Worm (Caenorhabditis elegans) whole organism, late embryonic: ENCODE results near the gene irld-33.
"Not testable (repeated sequence)": the region's sequence is repeated elsewhere in the genome, so short reads cannot be mapped to it uniquely, and the experiment has no call there.

Experiments
- C08G9.2 ChIP-seq: sonication (generic microtip); optimal IDR thresholded peaks from 2 replicates; lab custom pipeline; 2016; ENCODE audit warnings: mild to moderate bottlenecking, missing genetic modification characterization, moderate library complexity, missing compliant biosample characterization
- C38D4.7 ChIP-seq: fragments of 200-800 bp; sonication (Bioruptor generic); optimal IDR thresholded peaks from 2 replicates; lab custom pipeline; 2018; ENCODE audit warnings: mild to moderate bottlenecking, missing genetic modification characterization, moderate library complexity, missing compliant biosample characterization
- F13H6.1 ChIP-seq: sonication (generic microtip); optimal IDR thresholded peaks from 2 replicates; lab custom pipeline; 2016; ENCODE audit warnings: missing genetic modification characterization, missing compliant biosample characterization
- K09A11.1 ChIP-seq: sonication (generic microtip); optimal IDR thresholded peaks from 2 replicates; lab custom pipeline; 2017; ENCODE audit warnings: antibody characterized with exemption, mild to moderate bottlenecking, missing genetic modification characterization, missing compliant biosample characterization; ENCODE audit not compliant: insufficient read depth
- ceh-19 ChIP-seq: fragments of 200-800 bp; sonication (Bioruptor generic); optimal IDR thresholded peaks from 2 replicates; lab custom pipeline; 2018; ENCODE audit warnings: mild to moderate bottlenecking, missing genetic modification characterization, missing compliant biosample characterization
- ceh-2 ChIP-seq: sonication (generic microtip); optimal IDR thresholded peaks from 2 replicates; lab custom pipeline; 2016; ENCODE audit warnings: missing genotype, missing genetic modification characterization, missing compliant biosample characterization
- ceh-22 ChIP-seq: sonication (generic microtip); optimal IDR thresholded peaks from 2 replicates; lab custom pipeline; 2017; ENCODE audit warnings: missing biosample characterization, missing genetic modification characterization
- ceh-24 ChIP-seq: sonication (generic microtip); optimal IDR thresholded peaks from 2 replicates; lab custom pipeline; 2016; ENCODE audit warnings: mild to moderate bottlenecking, missing genetic modification characterization, missing compliant biosample characterization
- ceh-30 ChIP-seq: fragments of 150-350 bp; optimal IDR thresholded peaks from 2 replicates; lab custom pipeline; 2014; ENCODE audit warnings: missing biosample characterization, missing genetic modification characterization
- ceh-31 ChIP-seq: sonication (generic microtip); optimal IDR thresholded peaks from 2 replicates; lab custom pipeline; 2016; ENCODE audit warnings: missing genetic modification characterization, missing compliant biosample characterization
- ceh-34 ChIP-seq: sonication (generic microtip); optimal IDR thresholded peaks from 2 replicates; lab custom pipeline; 2016; ENCODE audit warnings: mild to moderate bottlenecking, missing genetic modification characterization, missing compliant biosample characterization
- ceh-45 ChIP-seq: fragments of 200-800 bp; sonication (Bioruptor generic); IDR thresholded peaks from 2 replicates; pipeline ENCODE4 v1.3.6; 2022; ENCODE audit warnings: missing genetic modification reagents, missing genetic modification characterization, missing compliant biosample characterization
- ceh-6 ChIP-seq: fragments of 200-800 bp; sonication (Bioruptor generic); optimal IDR thresholded peaks from 2 replicates; lab custom pipeline; 2018; ENCODE audit warnings: mild to moderate bottlenecking, missing genetic modification characterization, missing compliant biosample characterization
- elt-2 ChIP-seq: sonication (generic microtip); optimal IDR thresholded peaks from 2 replicates; lab custom pipeline; 2016; ENCODE audit warnings: missing genetic modification reagents, missing genetic modification characterization, missing compliant biosample characterization
- elt-4 ChIP-seq: sonication (generic microtip); optimal IDR thresholded peaks from 2 replicates; lab custom pipeline; 2016; ENCODE audit warnings: missing genetic modification characterization, missing compliant biosample characterization
- ets-4 ChIP-seq: sonication (generic microtip); optimal IDR thresholded peaks from 2 replicates; lab custom pipeline; 2016; ENCODE audit warnings: missing genetic modification characterization, missing compliant biosample characterization
- eyg-1 ChIP-seq: sonication (generic microtip); optimal IDR thresholded peaks from 2 replicates; lab custom pipeline; 2016; ENCODE audit warnings: missing genotype, missing genetic modification characterization, missing compliant biosample characterization
- fax-1 ChIP-seq: sonication (generic microtip); optimal IDR thresholded peaks from 2 replicates; lab custom pipeline; 2016; ENCODE audit warnings: missing genotype, missing genetic modification characterization, missing compliant biosample characterization
- fkh-6 ChIP-seq: sonication (generic microtip); optimal IDR thresholded peaks from 2 replicates; lab custom pipeline; 2016; ENCODE audit warnings: missing genetic modification characterization, missing compliant biosample characterization
- hlh-30 ChIP-seq: sonication (generic microtip); optimal IDR thresholded peaks from 2 replicates; lab custom pipeline; 2017; ENCODE audit warnings: antibody characterized with exemption, missing genetic modification characterization, missing compliant biosample characterization; ENCODE audit not compliant: insufficient read depth
- lim-6 ChIP-seq: sonication (generic microtip); optimal IDR thresholded peaks from 2 replicates; lab custom pipeline; 2016; ENCODE audit warnings: missing genetic modification characterization, missing compliant biosample characterization
- nfya-1 ChIP-seq: sonication (generic microtip); optimal IDR thresholded peaks from 2 replicates; lab custom pipeline; 2017; ENCODE audit warnings: missing genetic modification characterization, mild to moderate bottlenecking, missing compliant biosample characterization, antibody characterized with exemption, moderate library complexity
- npax-4 ChIP-seq: sonication (generic microtip); optimal IDR thresholded peaks from 2 replicates; lab custom pipeline; 2016; ENCODE audit warnings: missing genetic modification characterization, missing compliant biosample characterization
- odd-2 ChIP-seq: sonication (generic microtip); optimal IDR thresholded peaks from 2 replicates; lab custom pipeline; 2017; ENCODE audit warnings: antibody characterized with exemption, mild to moderate bottlenecking, missing genetic modification characterization, missing compliant biosample characterization
- pax-1 ChIP-seq: fragments of 150-350 bp; optimal IDR thresholded peaks from 2 replicates; lab custom pipeline; 2014; ENCODE audit warnings: missing biosample characterization, missing genetic modification characterization
- pha-4 ChIP-seq: fragments of 150-350 bp; optimal IDR thresholded peaks from 2 replicates; lab custom pipeline; 2018; ENCODE audit warnings: missing biosample characterization, missing genetic modification reagents, missing genetic modification characterization
- ref-2 ChIP-seq: sonication (generic microtip); optimal IDR thresholded peaks from 2 replicates; lab custom pipeline; 2016; ENCODE audit warnings: missing genetic modification characterization, missing compliant biosample characterization
- rnt-1 ChIP-seq: sonication (generic microtip); optimal IDR thresholded peaks from 2 replicates; lab custom pipeline; 2016; ENCODE audit warnings: missing genetic modification characterization, missing compliant biosample characterization
- sdc-2 ChIP-seq: sonication (generic microtip); optimal IDR thresholded peaks from 2 replicates; lab custom pipeline; 2016; ENCODE audit warnings: missing genotype, missing genetic modification characterization, missing compliant biosample characterization
- sox-2 ChIP-seq: fragments of 200-800 bp; sonication (Bioruptor generic); IDR thresholded peaks from 2 replicates; pipeline ENCODE4 v1.3.6; 2022; ENCODE audit warnings: missing genetic modification reagents, missing genetic modification characterization, missing compliant biosample characterization
- tbx-2 ChIP-seq: sonication (generic microtip); optimal IDR thresholded peaks from 2 replicates; lab custom pipeline; 2016; ENCODE audit warnings: missing genetic modification characterization, missing compliant biosample characterization
- tbx-7 ChIP-seq: sonication (generic microtip); optimal IDR thresholded peaks from 2 replicates; lab custom pipeline; 2016; ENCODE audit warnings: missing genotype, missing genetic modification characterization, missing compliant biosample characterization
- unc-55 ChIP-seq: sonication (generic microtip); optimal IDR thresholded peaks from 2 replicates; lab custom pipeline; 2017; ENCODE audit warnings: missing biosample characterization, missing genetic modification reagents, missing genetic modification characterization
- ztf-16 ChIP-seq: sonication (generic microtip); optimal IDR thresholded peaks from 2 replicates; lab custom pipeline; 2017; ENCODE audit warnings: missing genetic modification characterization, missing compliant biosample characterization

Gene irld-33

DNA sequence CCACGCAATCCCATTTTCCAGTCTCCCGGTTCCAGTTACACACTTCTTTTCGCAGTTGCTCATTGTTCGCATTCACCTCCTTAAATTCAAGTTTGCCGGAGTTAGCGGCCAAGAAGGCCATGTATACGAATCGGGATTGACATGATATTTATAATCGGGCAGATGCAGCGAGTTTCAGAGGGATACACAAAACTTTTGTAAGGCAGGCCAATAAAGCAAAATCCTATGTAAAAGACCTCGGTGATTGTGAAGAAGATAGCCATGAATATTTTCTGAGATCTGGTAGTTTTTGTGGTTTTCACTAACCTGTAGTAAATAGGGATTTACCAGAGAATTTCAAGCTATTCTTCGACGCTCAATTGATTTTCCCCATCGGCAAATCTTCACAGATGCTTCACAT lies 27.9 kb downstream of the irld-33 start:
- no peak for TF ChIP-seq ceh-6 (GFP tag; lab: Kevin White, UChicago)

DNA sequence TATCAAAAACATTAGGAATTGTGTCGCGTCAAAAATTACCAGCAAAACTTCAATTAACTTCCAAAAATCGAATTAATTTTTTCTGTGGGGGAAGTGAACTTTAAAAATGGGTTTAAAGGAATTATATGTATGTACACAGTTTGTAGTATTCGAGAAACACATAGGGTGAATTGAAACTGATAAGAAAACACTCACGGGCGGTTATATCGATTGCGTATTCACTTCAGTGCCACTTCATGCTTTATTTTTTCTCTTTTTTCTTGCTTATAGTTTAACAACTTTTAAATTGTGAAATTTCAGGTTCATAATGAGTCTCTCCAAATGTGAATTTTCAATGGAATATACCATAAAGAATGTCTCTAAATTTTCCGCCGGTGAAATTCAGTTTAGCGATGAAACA lies 32.5 kb downstream of the irld-33 start, which contains the start of gene math-26:
Gene math-26, plus strand, starts transcription at position 301 of the 400 bp plus-strand sequence.
- not testable (repeated sequence) for TF ChIP-seq C08G9.2 (tag; lab: Kevin White, UChicago); ceh-19 (GFP tag; lab: Kevin White, UChicago); ceh-45

DNA sequence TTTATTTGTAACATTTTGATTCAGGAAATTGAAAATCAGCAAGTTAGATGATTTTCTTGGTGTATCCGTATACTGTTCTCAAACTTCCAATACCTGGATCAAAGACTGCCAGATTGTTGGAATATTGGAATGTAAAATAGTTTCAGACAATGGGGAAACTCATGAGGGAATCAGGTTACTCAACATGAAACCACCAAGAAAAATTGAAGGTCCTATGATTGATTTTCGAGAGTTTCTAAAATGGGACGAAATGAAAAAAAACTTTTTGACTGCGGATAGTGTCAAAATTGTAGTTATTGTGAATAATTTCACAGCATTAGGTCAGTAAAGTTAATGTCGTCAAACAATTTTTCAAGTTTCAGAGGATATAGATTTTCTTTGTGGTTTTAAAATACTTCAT lies 32.9 kb downstream of the irld-33 start, which contains the start of gene math-3:
Gene math-3, plus strand, starts transcription at position 301 of the 400 bp plus-strand sequence.
- TF ChIP-seq unc-55 (no peak), npax-4 (tag; lab: Kevin White, UChicago) (no peak), ceh-34 (tag; lab: Kevin White, UChicago) (no peak), pha-4 (tag; lab: Kevin White, UChicago) (no peak), fax-1 (tag; lab: Kevin White, UChicago) (no peak), ets-4 (tag; lab: Kevin White, UChicago) (no peak), elt-4 (no peak), odd-2 (tag; lab: Kevin White, UChicago) (no peak), sdc-2 (tag; lab: Kevin White, UChicago) (no peak)

DNA sequence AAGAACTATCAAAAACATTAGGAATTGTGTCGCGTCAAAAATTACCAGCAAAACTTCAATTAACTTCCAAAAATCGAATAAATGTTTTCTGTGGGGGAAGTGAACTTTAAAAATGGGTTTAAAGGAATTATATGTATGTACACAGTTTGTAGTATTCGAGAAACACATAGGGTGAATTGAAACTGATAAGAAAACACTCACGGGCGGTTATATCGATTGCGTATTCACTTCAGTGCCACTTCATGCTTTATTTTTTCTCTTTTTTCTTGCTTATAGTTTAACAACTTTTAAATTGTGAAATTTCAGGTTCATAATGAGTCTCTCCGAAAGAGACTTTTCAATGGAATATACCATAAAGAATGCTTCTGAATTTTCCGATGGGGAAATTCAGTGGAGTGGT lies 36.4 kb downstream of the irld-33 start, which contains the start of gene F36H5.14:
Gene F36H5.14, plus strand, starts transcription at position 301 of the 400 bp plus-strand sequence.
- TF ChIP-seq ceh-31, nfya-1, ceh-24 (tag; lab: Kevin White, UChicago): not testable (repeated sequence)

DNA sequence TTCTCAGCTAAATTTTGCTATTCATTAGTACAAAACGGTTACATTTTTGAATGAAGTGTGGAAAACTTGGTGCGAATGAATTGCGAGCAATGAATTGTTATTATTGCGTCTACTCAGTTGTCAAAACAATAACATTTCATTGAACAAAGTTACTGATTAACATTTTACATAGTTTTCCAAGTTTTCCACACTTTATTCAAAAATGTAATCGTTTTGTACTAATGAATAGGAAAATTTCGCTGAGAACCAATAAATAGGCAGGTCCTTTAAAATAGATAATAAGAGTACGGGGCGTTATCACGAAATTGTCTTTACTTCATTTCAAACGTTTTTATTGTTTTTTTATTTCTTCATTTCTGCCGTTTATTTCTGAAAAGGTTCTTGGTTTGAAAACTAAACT lies 43.6 kb downstream of the irld-33 start, which contains the start of gene math-4:
Gene math-4, minus strand, starts transcription at position 101 of the 400 bp plus-strand sequence.
- no peak for TF ChIP-seq sox-2 (GFP tag; lab: Robert Waterston, UW)
- no peak for TF ChIP-seq pax-1
- TF ChIP-seq, all 69 proteins: peak for 0

DNA sequence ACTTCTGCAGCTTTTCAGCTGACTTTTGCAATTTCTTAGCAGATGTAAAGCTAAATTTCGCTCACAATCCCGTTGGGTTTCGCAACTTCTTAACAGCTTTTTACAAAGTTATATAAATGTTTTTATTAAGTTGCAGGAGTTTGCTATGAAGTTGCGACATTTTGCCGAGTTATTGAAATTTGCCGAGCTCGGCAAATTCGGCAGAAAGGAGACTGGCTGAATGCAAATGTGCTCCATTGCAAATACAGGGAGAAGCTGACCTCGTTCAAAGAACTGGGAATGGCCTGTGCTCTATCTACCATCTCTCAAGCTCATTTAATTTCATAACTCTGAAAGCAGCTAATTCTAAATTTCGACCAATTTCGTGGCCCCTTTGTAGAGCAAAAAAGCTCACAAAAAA lies 45.9 kb downstream of the irld-33 start, which contains the start of gene C08F1.11:
Gene C08F1.11, minus strand, starts transcription at position 101 of the 400 bp plus-strand sequence.
- TF ChIP-seq fkh-6 (tag; lab: Kevin White, UChicago) (no peak), ceh-19 (GFP tag; lab: Kevin White, UChicago) (no peak), lim-6 (no peak), tbx-2 (tag; lab: Kevin White, UChicago) (no peak), ceh-22 (tag; lab: Kevin White, UChicago) (no peak), ceh-34 (tag; lab: Kevin White, UChicago) (no peak)

DNA sequence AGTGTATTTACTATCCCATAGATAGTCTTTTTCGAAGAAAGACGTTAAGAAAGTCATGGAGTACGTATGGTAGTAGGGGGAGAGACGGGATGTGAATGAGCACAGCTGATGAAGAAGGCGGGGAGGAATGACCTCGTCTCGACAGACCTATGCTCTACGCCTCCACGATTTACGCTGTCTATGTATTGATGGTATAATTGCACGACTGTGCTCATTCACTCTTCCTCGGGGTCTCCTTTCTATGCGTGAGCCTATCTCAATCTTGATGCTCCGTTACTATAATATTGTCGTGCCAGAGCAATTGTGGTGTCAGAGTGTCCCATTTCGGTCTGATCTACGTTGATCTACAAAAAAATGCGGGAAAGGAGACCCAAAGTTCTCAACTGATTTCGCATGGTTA lies 47.4 kb downstream of the irld-33 start, which contains the start of gene C08F1.10:
Gene C08F1.10, minus strand, starts transcription at position 101 of the 400 bp plus-strand sequence.
- TF ChIP-seq ceh-31 (tag; lab: Kevin White, UChicago) (no peak), lim-6 (no peak), ceh-2 (no peak), ceh-30 (tag; lab: Kevin White, UChicago) (no peak), rnt-1 (no peak), eyg-1 (tag; lab: Kevin White, UChicago) (no peak), tbx-2 (tag; lab: Kevin White, UChicago) (no peak), ceh-22 (tag; lab: Kevin White, UChicago) (no peak), C38D4.7 (GFP tag; lab: Kevin White, UChicago) (no peak), ceh-24 (tag; lab: Kevin White, UChicago) (no peak)

DNA sequence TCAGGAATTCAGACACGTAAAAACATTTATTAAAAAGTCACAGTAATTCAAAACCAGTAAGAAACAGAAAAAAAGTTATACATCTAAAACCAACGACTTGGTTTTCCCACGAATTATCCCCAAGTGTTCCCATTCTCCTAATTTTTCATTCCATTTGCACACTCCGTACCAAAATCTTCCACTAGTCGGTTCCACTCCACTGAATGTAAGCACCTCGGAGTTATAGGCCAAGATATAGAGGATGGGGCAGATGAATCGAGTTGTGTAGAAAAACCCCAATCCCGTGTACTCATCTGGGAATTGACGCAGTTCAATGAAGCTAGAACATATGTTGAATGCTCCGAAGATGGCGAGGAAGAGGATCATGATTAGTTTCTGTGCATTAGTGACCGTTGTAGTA lies 48.4 kb downstream of the irld-33 start:
- TF ChIP-seq ref-2 (tag; lab: Kevin White, UChicago) (no peak), ztf-16 (tag; lab: Kevin White, UChicago) (no peak), F13H6.1 (tag; lab: Kevin White, UChicago) (no peak), C38D4.7 (GFP tag; lab: Kevin White, UChicago) (no peak), elt-2 (tag; lab: Kevin White, UChicago) (no peak), eyg-1 (tag; lab: Kevin White, UChicago) (no peak), K09A11.1 (no peak), tbx-7 (tag; lab: Kevin White, UChicago) (no peak), hlh-30 (tag; lab: Kevin White, UChicago) (no peak)
